Worm (Caenorhabditis elegans): ENCODE data around the gene T24D5.6.

T24D5.6 gene

ce11 chrX:12579774-12580173, 23.6 kb upstream of the T24D5.6 start, which contains the start of gene T24D5.3:
T24D5.3 (plus strand) TSS chrX:12580074.
- TF ChIP-seq egl-5 (tag; optimal IDR thresholded peaks at IDR 0.05) (no peak), ama-1 (optimal IDR thresholded peaks at IDR 0.05) (no peak), elt-1 (tag; optimal IDR thresholded peaks at IDR 0.05) (no peak), ceh-9 (tag; optimal IDR thresholded peaks at IDR 0.05) (no peak), nhr-28 (tag; optimal IDR thresholded peaks at IDR 0.05) (no peak), zag-1 (tag; optimal IDR thresholded peaks at IDR 0.05) (no peak), sea-2 (GFP tag; optimal IDR thresholded peaks at IDR 0.05) (no peak), nhr-23 (tag; optimal IDR thresholded peaks at IDR 0.05) (no peak), snpc-4 (tag; optimal IDR thresholded peaks at IDR 0.05) (no peak), jun-1 (tag; optimal IDR thresholded peaks at IDR 0.05) (no peak)

ce11 chrX:12583497-12583896, 19.9 kb upstream of the T24D5.6 start:
- no peak for TF ChIP-seq ztf-11 (tag; optimal IDR thresholded peaks at IDR 0.05)
- no peak for TF ChIP-seq skn-1 (tag; optimal IDR thresholded peaks at IDR 0.05)
- TF ChIP-seq lin-39 (tag; optimal IDR thresholded peaks at IDR 0.05): no peak

- TF ChIP-seq ceh-82 (tag; optimal IDR thresholded peaks at IDR 0.05) (no peak), fkh-10 (GFP tag; optimal IDR thresholded peaks at IDR 0.05) (no peak), ztf-4 (tag; optimal IDR thresholded peaks at IDR 0.05) (no peak), ceh-9 (tag; optimal IDR thresholded peaks at IDR 0.05) (no peak), nhr-12 (tag; optimal IDR thresholded peaks at IDR 0.05) (no peak), fkh-2 (tag; optimal IDR thresholded peaks at IDR 0.05) (no peak), nhr-237 (tag; optimal IDR thresholded peaks at IDR 0.05) (no peak), aly-2 (tag; optimal IDR thresholded peaks at IDR 0.05) (no peak), ceh-28 (tag; optimal IDR thresholded peaks at IDR 0.05) (no peak), egl-5 (tag; optimal IDR thresholded peaks at IDR 0.05) (no peak), lin-39 (tag; optimal IDR thresholded peaks at IDR 0.05) (no peak), nhr-25 (tag; optimal IDR thresholded peaks at IDR 0.05) (no peak), nhr-23 (tag; optimal IDR thresholded peaks at IDR 0.05) (no peak), nhr-43 (tag; optimal IDR thresholded peaks at IDR 0.05; ENCODE audit: poor library complexity, severe bottlenecking) (no peak)
Observed at ce11 chrX:12586352-12586751, 17.1 kb upstream of the T24D5.6 start, which contains the start of gene T24D5.2. T24D5.2 (minus strand) TSS chrX:12586452.

- TF ChIP-seq elt-1 (tag; optimal IDR thresholded peaks at IDR 0.05) (peak; percentile 52), nfya-1 (tag; optimal IDR thresholded peaks at IDR 0.05; ENCODE audit: insufficient read depth) (peak; percentile 16), egl-27 (tag; optimal IDR thresholded peaks at IDR 0.05) (no peak), lin-39 (tag; optimal IDR thresholded peaks at IDR 0.05) (peak; percentile 30), ama-1 (optimal IDR thresholded peaks at IDR 0.05) (no peak)
Observed at ce11 chrX:12589503-12589902, 13.9 kb upstream of the T24D5.6 start.

- TF ChIP-seq nhr-25 (tag; optimal IDR thresholded peaks at IDR 0.05) (no peak), fkh-10 (GFP tag; optimal IDR thresholded peaks at IDR 0.05) (no peak), nhr-28 (tag; optimal IDR thresholded peaks at IDR 0.05) (no peak), skn-1 (tag; optimal IDR thresholded peaks at IDR 0.05) (no peak), pqm-1 (tag; optimal IDR thresholded peaks at IDR 0.05) (no peak), nfya-1 (tag; optimal IDR thresholded peaks at IDR 0.05; ENCODE audit: insufficient read depth) (no peak), nhr-77 (tag; optimal IDR thresholded peaks at IDR 0.05) (no peak), daf-12 (tag; optimal IDR thresholded peaks at IDR 0.05) (no peak), fkh-2 (tag; optimal IDR thresholded peaks at IDR 0.05) (no peak), hmg-11 (tag; optimal IDR thresholded peaks at IDR 0.05) (no peak), ztf-11 (tag; optimal IDR thresholded peaks at IDR 0.05) (no peak), egl-27 (tag; optimal IDR thresholded peaks at IDR 0.05) (no peak), nhr-12 (tag; optimal IDR thresholded peaks at IDR 0.05) (no peak), mml-1 (tag; optimal IDR thresholded peaks at IDR 0.05) (no peak), nhr-11 (tag; optimal IDR thresholded peaks at IDR 0.05) (no peak), lsy-12 (tag; optimal IDR thresholded peaks at IDR 0.05) (no peak), nhr-76 (tag; optimal IDR thresholded peaks at IDR 0.05) (no peak), elt-3 (tag; optimal IDR thresholded peaks at IDR 0.05) (no peak), ceh-28 (tag; optimal IDR thresholded peaks at IDR 0.05) (no peak)
Observed at ce11 chrX:12595217-12595616, 8.2 kb upstream of the T24D5.6 start.
